Fruit fly (Drosophila melanogaster) whole organism, embryonic: Measurements from ENCODE around the gene Nin.

ENCODE experiments used
- Abd-B ChIP-seq: fragments of 200-800 bp; sonication (Bioruptor generic); optimal IDR thresholded peaks from 2 replicates; lab custom pipeline; 2018; ENCODE audit warnings: missing biosample characterization, mild to moderate bottlenecking, missing genetic modification characterization, moderate library complexity
- Blimp-1 ChIP-seq: fragments of 200-800 bp; sonication (Bioruptor generic); optimal IDR thresholded peaks from 3 replicates; lab custom pipeline; 2018; ENCODE audit warnings: missing biosample characterization, missing genetic modification characterization, mild to moderate bottlenecking, moderate library complexity, missing genetic modification reagents
- BtbVII ChIP-seq: fragments of 200-800 bp; sonication (Bioruptor generic); optimal IDR thresholded peaks from 3 replicates; lab custom pipeline; 2017; ENCODE audit warnings: missing biosample characterization, mild to moderate bottlenecking, missing genetic modification characterization
- CG10979 ChIP-seq: fragments of 200-800 bp; sonication (Bioruptor generic); optimal IDR thresholded peaks from 2 replicates; lab custom pipeline; 2018; ENCODE audit warnings: missing biosample characterization, mild to moderate bottlenecking, missing genetic modification characterization, moderate library complexity
- CG11696 ChIP-seq: fragments of 200-800 bp; sonication (Bioruptor generic); IDR thresholded peaks from 2 replicates; pipeline ENCODE4 v1.3.6; 2022; ENCODE audit warnings: missing biosample characterization, missing genetic modification characterization
- CG12391 ChIP-seq: fragments of 200-800 bp; sonication (Bioruptor generic); optimal IDR thresholded peaks from 3 replicates; lab custom pipeline; 2018; ENCODE audit warnings: missing biosample characterization, mild to moderate bottlenecking, missing genetic modification characterization, moderate library complexity
- CG12769 ChIP-seq: fragments of 200-800 bp; sonication (Bioruptor generic); optimal IDR thresholded peaks from 2 replicates; lab custom pipeline; 2019; ENCODE audit warnings: missing biosample characterization, mild to moderate bottlenecking, missing genetic modification characterization, moderate library complexity
- CG14014 ChIP-seq: fragments of 200-800 bp; sonication (Bioruptor generic); IDR thresholded peaks from 2 replicates; pipeline ENCODE4 v1.3.6; 2022; ENCODE audit warnings: missing biosample characterization, missing genetic modification characterization
- CG14965 ChIP-seq: fragments of 200-800 bp; sonication (Bioruptor generic); optimal IDR thresholded peaks from 2 replicates; lab custom pipeline; 2016; ENCODE audit warnings: missing biosample characterization, missing genetic modification characterization, borderline replicate concordance
- CG16815 ChIP-seq: fragments of 200-800 bp; sonication (Bioruptor generic); optimal IDR thresholded peaks from 3 replicates; lab custom pipeline; 2017; ENCODE audit warnings: missing biosample characterization, mild to moderate bottlenecking, missing genetic modification characterization
- CG18262 ChIP-seq: fragments of 200-800 bp; optimal IDR thresholded peaks from 3 replicates; lab custom pipeline; 2019; ENCODE audit warnings: missing biosample characterization, mild to moderate bottlenecking, missing genetic modification characterization, moderate library complexity
- CG2712 ChIP-seq: fragments of 200-800 bp; optimal IDR thresholded peaks from 3 replicates; lab custom pipeline; 2019; ENCODE audit warnings: missing biosample characterization, mild to moderate bottlenecking, missing genetic modification characterization, moderate library complexity
- CG30020 ChIP-seq: fragments of 200-800 bp; optimal IDR thresholded peaks from 2 replicates; lab custom pipeline; 2019; ENCODE audit warnings: missing biosample characterization, mild to moderate bottlenecking, missing genetic modification characterization, moderate library complexity
- CG4424 ChIP-seq: fragments of 200-800 bp; sonication (Bioruptor generic); optimal IDR thresholded peaks from 3 replicates; lab custom pipeline; 2016; ENCODE audit warnings: missing biosample characterization, missing genetic modification characterization
- CG6654 ChIP-seq: fragments of 200-800 bp; sonication (Bioruptor generic); optimal IDR thresholded peaks from 2 replicates; lab custom pipeline; 2017; ENCODE audit warnings: missing biosample characterization, mild to moderate bottlenecking, missing genetic modification characterization
- CG6791 ChIP-seq: fragments of 200-800 bp; sonication (Bioruptor generic); IDR thresholded peaks from 3 replicates; pipeline ENCODE4 v1.3.6; 2022; ENCODE audit warnings: missing biosample characterization, missing genetic modification characterization; ENCODE audit not compliant: partially characterized antibody
- CG6854 ChIP-seq: fragments of 200-800 bp; sonication (Bioruptor generic); optimal IDR thresholded peaks from 3 replicates; lab custom pipeline; 2017; ENCODE audit warnings: missing biosample characterization, mild to moderate bottlenecking, missing genetic modification characterization
- CG8290 ChIP-seq, 3 experiments: fragments of 200-800 bp; sonication (Bioruptor generic); optimal IDR thresholded peaks; 2 replicates each; lab custom pipeline; 2016 to 2019; ENCODE audit warnings: missing biosample characterization in 3 of 3, missing genetic modification characterization in 3 of 3, mild to moderate bottlenecking in 2 of 3, moderate library complexity in 1 of 3
- CHES-1-like ChIP-seq: fragments of 200-800 bp; sonication (Bioruptor generic); optimal IDR thresholded peaks from 2 replicates; lab custom pipeline; 2016; ENCODE audit warnings: missing biosample characterization, missing genetic modification characterization
- Ets65A ChIP-seq: fragments of 200-800 bp; sonication (Bioruptor generic); peaks from one replicate; lab custom pipeline; 2016; ENCODE audit warnings: missing biosample characterization, missing genetic modification characterization
- GATAe ChIP-seq: fragments of 200-800 bp; sonication (Bioruptor generic); conservative IDR thresholded peaks from 2 replicates; pipeline ENCODE4 v1.3.6; 2022; ENCODE audit warnings: missing biosample characterization, missing genetic modification characterization
- Hr3 ChIP-seq: fragments of 200-800 bp; sonication (Bioruptor generic); optimal IDR thresholded peaks from 3 replicates; lab custom pipeline; 2016; ENCODE audit warnings: missing biosample characterization, missing genetic modification characterization
- Lhr ChIP-seq: fragments of 200-800 bp; sonication (Bioruptor generic); optimal IDR thresholded peaks from 3 replicates; lab custom pipeline; 2017; ENCODE audit warnings: mild to moderate bottlenecking, missing biosample characterization, missing genetic modification reagents, missing genetic modification characterization
- Meics ChIP-seq: fragments of 200-800 bp; sonication (Bioruptor generic); optimal IDR thresholded peaks from 2 replicates; lab custom pipeline; 2017; ENCODE audit warnings: missing biosample characterization, mild to moderate bottlenecking, missing genetic modification characterization
- NC2β ChIP-seq: fragments of 200-800 bp; sonication (Bioruptor generic); optimal IDR thresholded peaks from 2 replicates; lab custom pipeline; 2016; ENCODE audit warnings: missing biosample characterization, missing genetic modification characterization
- Opbp ChIP-seq: fragments of 200-800 bp; sonication (Bioruptor generic); IDR thresholded peaks from 3 replicates; pipeline ENCODE4 v1.3.6; 2022; ENCODE audit warnings: missing biosample characterization, missing genetic modification characterization; ENCODE audit not compliant: partially characterized antibody
- PHDP ChIP-seq: fragments of 200-800 bp; sonication (Bioruptor generic); optimal IDR thresholded peaks from 3 replicates; lab custom pipeline; 2018; ENCODE audit warnings: missing biosample characterization, mild to moderate bottlenecking, missing genetic modification characterization, moderate library complexity
- Sin3A ChIP-seq: fragments of >200 bp; optimal IDR thresholded peaks from 2 replicates; lab custom pipeline; 2018
- Stat92E ChIP-seq, 3 experiments: fragments of >200 bp in 2 of 3; fragments of 200-800 bp in 1 of 3; sonication (Bioruptor generic) in 1 of 3; optimal IDR thresholded peaks; 2 replicates each; lab custom pipeline; 2017 to 2019; ENCODE audit warnings: missing biosample characterization in 3 of 3, missing genetic modification characterization in 3 of 3, mild to moderate bottlenecking in 1 of 3, moderate library complexity in 1 of 3
- chm ChIP-seq: fragments of 200-800 bp; sonication (Bioruptor generic); IDR thresholded peaks from 2 replicates; pipeline ENCODE4 v1.3.6; 2022; ENCODE audit warnings: missing biosample characterization, missing genetic modification characterization
- crol ChIP-seq: fragments of 200-800 bp; sonication (Bioruptor generic); IDR thresholded peaks from 2 replicates; pipeline ENCODE4 v1.3.6; 2022; ENCODE audit warnings: missing biosample characterization, missing genetic modification characterization
- danr ChIP-seq: fragments of 200-800 bp; sonication (Bioruptor generic); IDR thresholded peaks from 2 replicates; pipeline ENCODE4 v1.3.6; 2022; ENCODE audit warnings: missing biosample characterization, missing genetic modification characterization
- eyg ChIP-seq: fragments of 200-800 bp; sonication (Bioruptor generic); optimal IDR thresholded peaks from 3 replicates; lab custom pipeline; 2016; ENCODE audit warnings: missing biosample characterization, missing genetic modification characterization
- ftz-f1 ChIP-seq: fragments of 200-800 bp; sonication (Bioruptor generic); optimal IDR thresholded peaks from 2 replicates; lab custom pipeline; 2016; ENCODE audit warnings: missing biosample characterization, missing genetic modification characterization
- gfzf ChIP-seq: fragments of 200-800 bp; sonication (Bioruptor generic); optimal IDR thresholded peaks from 2 replicates; lab custom pipeline; 2016; ENCODE audit warnings: missing biosample characterization, mild to moderate bottlenecking, missing genetic modification characterization, moderate library complexity
- h ChIP-seq: fragments of >200 bp; optimal IDR thresholded peaks from 2 replicates; lab custom pipeline; 2017
- her ChIP-seq: fragments of 200-800 bp; sonication (Bioruptor generic); optimal IDR thresholded peaks from 2 replicates; lab custom pipeline; 2016; ENCODE audit warnings: missing biosample characterization, missing genetic modification characterization
- kni ChIP-seq: fragments of 200-800 bp; sonication (Bioruptor generic); optimal IDR thresholded peaks from 3 replicates; lab custom pipeline; 2017; ENCODE audit warnings: mild to moderate bottlenecking, missing biosample characterization, missing genetic modification reagents, missing genetic modification characterization
- lab ChIP-seq: fragments of 200-800 bp; sonication (Bioruptor generic); optimal IDR thresholded peaks from 3 replicates; lab custom pipeline; 2017; ENCODE audit warnings: missing biosample characterization, missing genetic modification characterization, mild to moderate bottlenecking, moderate library complexity, missing genetic modification reagents
- prd ChIP-seq, 3 experiments: fragments of >200 bp in 2 of 3; fragments of 200-800 bp in 1 of 3; sonication (Bioruptor generic) in 1 of 3; optimal IDR thresholded peaks in 2 of 3; IDR thresholded peaks in 1 of 3; 2 replicates in 2 of 3; 3 replicates in 1 of 3; pipeline versions ENCODE4 v1.3.6 to Lab custom; 2017 to 2022; ENCODE audit warnings: missing biosample characterization in 1 of 3, missing genetic modification characterization in 1 of 3
- schlank ChIP-seq: fragments of 200-800 bp; sonication (Bioruptor generic); optimal IDR thresholded peaks from 2 replicates; lab custom pipeline; 2018; ENCODE audit warnings: missing biosample characterization, mild to moderate bottlenecking, missing genetic modification characterization
- sens ChIP-seq: fragments of 200-800 bp; sonication (Bioruptor generic); peaks from one replicate; lab custom pipeline; 2016; ENCODE audit warnings: missing biosample characterization, missing genetic modification characterization
- sna ChIP-seq: fragments of 200-800 bp; sonication (Bioruptor generic); IDR thresholded peaks from 2 replicates; pipeline ENCODE4 v1.3.6; 2022; ENCODE audit warnings: missing biosample characterization, missing genetic modification characterization; ENCODE audit not compliant: partially characterized antibody
- sob ChIP-seq: fragments of 200-800 bp; sonication (Bioruptor generic); IDR thresholded peaks from 2 replicates; pipeline ENCODE4 v1.3.6; 2022; ENCODE audit warnings: missing biosample characterization, missing genetic modification characterization
- stc ChIP-seq: fragments of 200-800 bp; sonication (Bioruptor generic); IDR thresholded peaks from 2 replicates; pipeline ENCODE4 v1.3.6; 2022; ENCODE audit warnings: missing biosample characterization, missing genetic modification characterization
- vvl ChIP-seq: fragments of 200-800 bp; sonication (Bioruptor generic); IDR thresholded peaks from 2 replicates; pipeline ENCODE4 v1.3.6; 2022; ENCODE audit warnings: missing biosample characterization, missing genetic modification characterization
- wek ChIP-seq: fragments of 200-800 bp; sonication (Bioruptor generic); optimal IDR thresholded peaks from 3 replicates; lab custom pipeline; 2018; ENCODE audit warnings: missing biosample characterization, mild to moderate bottlenecking, missing genetic modification characterization, moderate library complexity
- zfh1 ChIP-seq: fragments of 200-800 bp; sonication (Bioruptor generic); IDR thresholded peaks from 3 replicates; pipeline ENCODE4 v1.3.6; 2022; ENCODE audit warnings: missing biosample characterization, missing genetic modification characterization

The Nin gene

dm6 chr2L:5300785-5301616 lies 22.7 kb upstream of the Nin start (continued):
- no peak for TF ChIP-seq CG11696 (GFP tag; lab: Robert Waterston, UW)
- 0 out of 2 replicates have a peak, but pooled peaks have one; percentile 11 for TF ChIP-seq sob (GFP tag; lab: Robert Waterston, UW)
- no peak for TF ChIP-seq stc (GFP tag; lab: Robert Waterston, UW)
- no peak for TF ChIP-seq CG6854
- TF ChIP-seq gfzf (GFP tag; lab: Kevin White, UChicago) = no peak
- no peak for TF ChIP-seq her (GFP tag; lab: Kevin White, UChicago)
- TF ChIP-seq CG14014 (GFP tag; lab: Robert Waterston, UW) = no peak
- no peak for TF ChIP-seq danr (GFP tag; lab: Robert Waterston, UW)
- TF ChIP-seq Abd-B (GFP tag; lab: Kevin White, UChicago) = no peak
- TF ChIP-seq CG6791 (GFP tag; lab: Robert Waterston, UW) = peak; percentile 82
- no peak for TF ChIP-seq prd (optimal IDR thresholded peaks at IDR 0.05; lab: Kevin White, UChicago)
- TF ChIP-seq prd (GFP tag; IDR thresholded peaks at IDR 0.05; lab: Robert Waterston, UW) = 0 out of 3 replicates have a peak, but pooled peaks have one; percentile 8
- no peak for TF ChIP-seq schlank (tag; lab: Kevin White, UChicago)
- TF ChIP-seq CG12391 (tag; lab: Kevin White, UChicago) = no peak
- no peak for TF ChIP-seq eyg (GFP tag; lab: Kevin White, UChicago)
- no peak for TF ChIP-seq ftz-f1 (GFP tag; lab: Kevin White, UChicago)
- TF ChIP-seq wek (GFP tag; lab: Kevin White, UChicago) = no peak
- peak; percentile 69 for TF ChIP-seq Blimp-1 (GFP tag; lab: Kevin White, UChicago)
- peak; percentile 95 for TF ChIP-seq kni (GFP tag; lab: Kevin White, UChicago)
- no peak for TF ChIP-seq Meics (GFP tag; lab: Kevin White, UChicago)
- no peak for TF ChIP-seq h (lab: Kevin White, UChicago)
- no peak for TF ChIP-seq Opbp (GFP tag; lab: Robert Waterston, UW)
- peak; percentile 41 for TF ChIP-seq sens (GFP tag; lab: Kevin White, UChicago)
- TF ChIP-seq CG2712 (tag; lab: Kevin White, UChicago) = no peak
- no peak for TF ChIP-seq PHDP (tag; lab: Kevin White, UChicago)
- TF ChIP-seq CG14965 (GFP tag; lab: Kevin White, UChicago) = no peak
- peak; percentile 90 for TF ChIP-seq CG12769
- TF ChIP-seq crol (GFP tag; lab: Robert Waterston, UW) = peak; percentile 99
- TF ChIP-seq GATAe (GFP tag; lab: Robert Waterston, UW) = no peak
- TF ChIP-seq CHES-1-like (GFP tag; lab: Kevin White, UChicago) = no peak
- no peak for TF ChIP-seq CG30020 (tag; lab: Kevin White, UChicago)
- TF ChIP-seq Stat92E (GFP tag; optimal IDR thresholded peaks at IDR 0.05; lab: Kevin White, UChicago) = no peak
- peak; percentile 10 for TF ChIP-seq Hr3 (GFP tag; lab: Kevin White, UChicago)
- TF ChIP-seq chm (GFP tag; lab: Robert Waterston, UW) = 0 out of 2 replicates have a peak, but pooled peaks have one; percentile 27
- TF ChIP-seq CG10979 = no peak
- TF ChIP-seq CG4424 = no peak
- no peak for TF ChIP-seq Lhr (GFP tag; lab: Kevin White, UChicago)
- TF ChIP-seq NC2β (GFP tag; lab: Kevin White, UChicago) = no peak
- 0 out of 3 replicates have a peak, but pooled peaks have one; percentile 13 for TF ChIP-seq zfh1 (GFP tag; lab: Robert Waterston, UW)
- TF ChIP-seq sna (GFP tag; lab: Robert Waterston, UW) = peak; percentile 35; the same call in 1 of the 2 replicates
- no peak for TF ChIP-seq vvl (GFP tag; lab: Robert Waterston, UW)
- TF ChIP-seq CG16815 = no peak
- no peak for TF ChIP-seq Sin3A (lab: Kevin White, UChicago)
- TF ChIP-seq CG18262 (tag; lab: Kevin White, UChicago) = no peak
- TF ChIP-seq CG8290 (GFP tag; optimal IDR thresholded peaks at IDR 0.05; lab: Kevin White, UChicago) = peak; percentile 81
- peak in 1 of 2 experiments; percentile 14 for TF ChIP-seq CG8290 (tag; optimal IDR thresholded peaks at IDR 0.05; lab: Kevin White, UChicago)
- TF ChIP-seq CG6654 = no peak
- peak; percentile 14 for TF ChIP-seq Ets65A (GFP tag; lab: Kevin White, UChicago)
- peak; percentile 42 for TF ChIP-seq lab (GFP tag; lab: Kevin White, UChicago)
- no peak for TF ChIP-seq BtbVII
